Worm (Caenorhabditis elegans): ENCODE results near the gene fbxb-60.

- TF ChIP-seq ZK185.1 (tag; optimal IDR thresholded peaks at IDR 0.05; ENCODE audit: poor library complexity, severe bottlenecking) (no peak), gei-17 (GFP tag; optimal IDR thresholded peaks at IDR 0.05) (no peak), ceh-91 (GFP tag; IDR thresholded peaks at IDR 0.05) (no peak), F39B2.1 (GFP tag; IDR thresholded peaks at IDR 0.05) (no peak), F57A8.1 (GFP tag; optimal IDR thresholded peaks at IDR 0.05) (no peak), snpc-1.3 (tag; optimal IDR thresholded peaks at IDR 0.05; ENCODE audit: insufficient read depth) (no peak), mel-28 (tag; optimal IDR thresholded peaks at IDR 0.05; ENCODE audit: borderline replicate concordance) (no peak), Y79H2A.3 (GFP tag; conservative IDR thresholded peaks at IDR 0.05) (no peak), sea-2 (GFP tag; IDR thresholded peaks at IDR 0.05) (no peak), F52B5.7 (tag; optimal IDR thresholded peaks at IDR 0.05) (no peak)
Measured at ce11 chrV:19262349-19262748, 35.3 kb upstream of the fbxb-60 start, which contains the start of gene F21D9.2.
